Worm (Caenorhabditis elegans): ENCODE measurements around the gene W02F12.2.

- TF ChIP-seq ceh-82 (tag; optimal IDR thresholded peaks at IDR 0.05): no peak
- no peak for TF ChIP-seq unc-62 (GFP tag; optimal IDR thresholded peaks at IDR 0.05)
- TF ChIP-seq nhr-6 (tag; optimal IDR thresholded peaks at IDR 0.05): no peak
- no peak for TF ChIP-seq lin-39 (tag; optimal IDR thresholded peaks at IDR 0.05)
- no peak for TF ChIP-seq fos-1 (tag; optimal IDR thresholded peaks at IDR 0.05)
- no peak for TF ChIP-seq crh-2 (tag; optimal IDR thresholded peaks at IDR 0.05)
- no peak for TF ChIP-seq ceh-16 (tag; optimal IDR thresholded peaks at IDR 0.05)
- TF ChIP-seq sma-3 (GFP tag; optimal IDR thresholded peaks at IDR 0.05): no peak
- TF ChIP-seq aly-2 (tag; optimal IDR thresholded peaks at IDR 0.05): no peak
- no peak for TF ChIP-seq ama-1 (optimal IDR thresholded peaks at IDR 0.05)
- no peak for TF ChIP-seq nhr-25 (tag; optimal IDR thresholded peaks at IDR 0.05)
Measured at ce11 chrV:6673967-6674366, 23.5 kb downstream of the W02F12.2 start, which contains the start of gene cest-31.
